Fruit fly (Drosophila melanogaster) whole organism, embryonic: ENCODE measurements around the gene slam.
A peak's percentile ranks its signal among the peaks of the same experiment; 100 is the strongest.

Experiments
- Abd-B ChIP-seq: fragments of 200-800 bp; sonication (Bioruptor generic); optimal IDR thresholded peaks from 2 replicates; lab custom pipeline; 2018; ENCODE audit warnings: missing biosample characterization, mild to moderate bottlenecking, missing genetic modification characterization, moderate library complexity
- Antp ChIP-seq: fragments of 200-800 bp; sonication (Bioruptor generic); optimal IDR thresholded peaks from 3 replicates; lab custom pipeline; 2016; ENCODE audit warnings: missing biosample characterization, missing genetic modification characterization
- BEAF-32 ChIP-seq: fragments of 200-800 bp; sonication (Bioruptor generic); optimal IDR thresholded peaks from 3 replicates; lab custom pipeline; 2017; ENCODE audit warnings: missing biosample characterization, missing genetic modification characterization, mild to moderate bottlenecking, moderate library complexity, missing genetic modification reagents
- C15 ChIP-seq: fragments of 200-800 bp; sonication (Bioruptor generic); IDR thresholded peaks from 3 replicates; pipeline ENCODE4 v1.3.6; 2022; ENCODE audit warnings: missing biosample characterization, missing genetic modification characterization
- CG10209 ChIP-seq: fragments of 200-800 bp; sonication (Bioruptor generic); optimal IDR thresholded peaks from 3 replicates; lab custom pipeline; 2017; ENCODE audit warnings: missing biosample characterization, mild to moderate bottlenecking, missing genetic modification characterization, missing genetic modification reagents
- CG10274 ChIP-seq: fragments of 200-800 bp; sonication (Bioruptor generic); optimal IDR thresholded peaks from 3 replicates; lab custom pipeline; 2017; ENCODE audit warnings: missing biosample characterization, mild to moderate bottlenecking, missing genetic modification characterization
- CG10565 ChIP-seq: fragments of 200-800 bp; sonication (Bioruptor generic); optimal IDR thresholded peaks from 3 replicates; lab custom pipeline; 2016; ENCODE audit warnings: missing biosample characterization, mild to moderate bottlenecking, missing genetic modification characterization
- CG11093 ChIP-seq: fragments of 200-800 bp; sonication (Bioruptor generic); IDR thresholded peaks from 3 replicates; pipeline ENCODE4 v1.3.6; 2022; ENCODE audit warnings: missing biosample characterization, missing genetic modification characterization
- CG11398 ChIP-seq: fragments of 200-800 bp; sonication (Bioruptor generic); optimal IDR thresholded peaks from 2 replicates; lab custom pipeline; 2016; ENCODE audit warnings: missing biosample characterization, missing genetic modification characterization
- CG12104 ChIP-seq: fragments of 200-800 bp; sonication (Bioruptor generic); optimal IDR thresholded peaks from 3 replicates; lab custom pipeline; 2016; ENCODE audit warnings: missing biosample characterization, missing genetic modification characterization
- CG13296 ChIP-seq: fragments of 200-800 bp; sonication (Bioruptor generic); optimal IDR thresholded peaks from 3 replicates; lab custom pipeline; 2018; ENCODE audit warnings: missing biosample characterization, mild to moderate bottlenecking, missing genetic modification characterization
- CG14667 ChIP-seq: fragments of 200-800 bp; sonication (Bioruptor generic); IDR thresholded peaks from 2 replicates; pipeline ENCODE4 v1.3.6; 2022; ENCODE audit warnings: missing biosample characterization, missing genetic modification characterization
- CG15514 ChIP-seq: fragments of 200-800 bp; sonication (Bioruptor generic); optimal IDR thresholded peaks from 3 replicates; lab custom pipeline; 2017; ENCODE audit warnings: missing biosample characterization, missing genetic modification characterization, mild to moderate bottlenecking, moderate library complexity, missing genetic modification reagents
- CG15601 ChIP-seq: fragments of 200-800 bp; sonication (Bioruptor generic); optimal IDR thresholded peaks from 3 replicates; lab custom pipeline; 2019; ENCODE audit warnings: missing biosample characterization, mild to moderate bottlenecking, missing genetic modification characterization, moderate library complexity
- CG17568 ChIP-seq: fragments of 200-800 bp; sonication (Bioruptor generic); optimal IDR thresholded peaks from 2 replicates; lab custom pipeline; 2018; ENCODE audit warnings: missing biosample characterization, mild to moderate bottlenecking, missing genetic modification characterization, moderate library complexity
- CG2712 ChIP-seq: fragments of 200-800 bp; optimal IDR thresholded peaks from 3 replicates; lab custom pipeline; 2019; ENCODE audit warnings: missing biosample characterization, mild to moderate bottlenecking, missing genetic modification characterization, moderate library complexity
- CG31365 ChIP-seq: fragments of 200-800 bp; sonication (Bioruptor generic); optimal IDR thresholded peaks from 2 replicates; lab custom pipeline; 2018; ENCODE audit warnings: missing biosample characterization, mild to moderate bottlenecking, missing genetic modification characterization
- CG3163 ChIP-seq: fragments of 200-800 bp; sonication (Bioruptor generic); optimal IDR thresholded peaks from 3 replicates; lab custom pipeline; 2016; ENCODE audit warnings: missing biosample characterization, missing genetic modification characterization
- CG3838 ChIP-seq: fragments of 200-800 bp; sonication (Bioruptor generic); optimal IDR thresholded peaks from 3 replicates; lab custom pipeline; 2016; ENCODE audit warnings: missing biosample characterization, missing genetic modification characterization
- CG6689 ChIP-seq: fragments of 200-800 bp; sonication (Bioruptor generic); IDR thresholded peaks from 2 replicates; pipeline ENCODE4 v1.3.6; 2022; ENCODE audit warnings: missing biosample characterization, missing genetic modification characterization
- CG7556 ChIP-seq: fragments of 200-800 bp; sonication (Bioruptor generic); optimal IDR thresholded peaks from 2 replicates; lab custom pipeline; 2017; ENCODE audit warnings: missing biosample characterization, mild to moderate bottlenecking, missing genetic modification characterization
- CG7745 ChIP-seq: fragments of 200-800 bp; sonication (Bioruptor generic); optimal IDR thresholded peaks from 2 replicates; lab custom pipeline; 2018; ENCODE audit warnings: missing biosample characterization, mild to moderate bottlenecking, missing genetic modification characterization, moderate library complexity
- CG7786 ChIP-seq: fragments of 200-800 bp; sonication (Bioruptor generic); optimal IDR thresholded peaks from 2 replicates; lab custom pipeline; 2016; ENCODE audit warnings: missing biosample characterization, missing genetic modification characterization
- CG8281 ChIP-seq: fragments of 200-800 bp; sonication (Bioruptor generic); optimal IDR thresholded peaks from 2 replicates; lab custom pipeline; 2018; ENCODE audit warnings: missing biosample characterization, mild to moderate bottlenecking, missing genetic modification characterization, moderate library complexity
- CG8290 ChIP-seq, 3 experiments: fragments of 200-800 bp; sonication (Bioruptor generic); optimal IDR thresholded peaks; 2 replicates each; lab custom pipeline; 2016 to 2019; ENCODE audit warnings: missing biosample characterization in 3 of 3, missing genetic modification characterization in 3 of 3, mild to moderate bottlenecking in 2 of 3, moderate library complexity in 1 of 3
- CG9817 ChIP-seq: fragments of 200-800 bp; sonication (Bioruptor generic); optimal IDR thresholded peaks from 2 replicates; lab custom pipeline; 2018; ENCODE audit warnings: missing biosample characterization, mild to moderate bottlenecking, missing genetic modification characterization, moderate library complexity
- Deaf1 ChIP-seq: fragments of 200-800 bp; optimal IDR thresholded peaks from 3 replicates; lab custom pipeline; 2019; ENCODE audit warnings: missing biosample characterization, mild to moderate bottlenecking, missing genetic modification characterization, moderate library complexity
- Doc3 ChIP-seq: fragments of 200-800 bp; sonication (Bioruptor generic); IDR thresholded peaks from 3 replicates; pipeline ENCODE4 v1.3.6; 2022; ENCODE audit warnings: missing biosample characterization, missing genetic modification characterization; ENCODE audit not compliant: partially characterized antibody
- ERR ChIP-seq: fragments of 200-800 bp; sonication (Bioruptor generic); optimal IDR thresholded peaks from 2 replicates; lab custom pipeline; 2016; ENCODE audit warnings: missing biosample characterization, missing genetic modification characterization
- MESR4 ChIP-seq: fragments of 200-800 bp; sonication (Bioruptor generic); optimal IDR thresholded peaks from 2 replicates; lab custom pipeline; 2018; ENCODE audit warnings: missing biosample characterization, mild to moderate bottlenecking, missing genetic modification characterization, moderate library complexity
- Myb ChIP-seq: fragments of 200-800 bp; sonication (Bioruptor generic); optimal IDR thresholded peaks from 2 replicates; lab custom pipeline; 2016; ENCODE audit warnings: missing biosample characterization, missing genetic modification characterization
- Rfx ChIP-seq: fragments of 200-800 bp; sonication (Bioruptor generic); IDR thresholded peaks from 2 replicates; pipeline ENCODE4 v1.3.6; 2022; ENCODE audit warnings: missing biosample characterization, missing genetic modification characterization
- ash1 ChIP-seq: fragments of 200-800 bp; sonication (Bioruptor generic); optimal IDR thresholded peaks from 2 replicates; lab custom pipeline; 2018; ENCODE audit warnings: missing biosample characterization, mild to moderate bottlenecking, missing genetic modification characterization
- dimm ChIP-seq: fragments of 200-800 bp; sonication (Bioruptor generic); IDR thresholded peaks from 2 replicates; pipeline ENCODE4 v1.3.6; 2022; ENCODE audit warnings: missing biosample characterization, missing genetic modification characterization
- dm ChIP-seq: fragments of 200-800 bp; sonication (Bioruptor generic); optimal IDR thresholded peaks from 3 replicates; lab custom pipeline; 2016; ENCODE audit warnings: missing biosample characterization, missing genetic modification characterization
- ems ChIP-seq: fragments of 200-800 bp; sonication (Bioruptor generic); optimal IDR thresholded peaks from 3 replicates; lab custom pipeline; 2016; ENCODE audit warnings: missing biosample characterization, missing genetic modification characterization
- hbn ChIP-seq: fragments of 200-800 bp; sonication (Bioruptor generic); IDR thresholded peaks from 2 replicates; pipeline ENCODE4 v1.3.6; 2022; ENCODE audit warnings: missing biosample characterization, missing genetic modification characterization; ENCODE audit not compliant: partially characterized antibody
- jigr1 ChIP-seq: fragments of 200-800 bp; sonication (Bioruptor generic); IDR thresholded peaks from 3 replicates; pipeline ENCODE4 v1.3.6; 2022; ENCODE audit warnings: missing biosample characterization, missing genetic modification characterization
- jumu ChIP-seq: fragments of 200-800 bp; sonication (Bioruptor generic); optimal IDR thresholded peaks from 3 replicates; lab custom pipeline; 2016; ENCODE audit warnings: missing biosample characterization, missing genetic modification characterization
- kah ChIP-seq: fragments of 200-800 bp; sonication (Bioruptor generic); optimal IDR thresholded peaks from 2 replicates; lab custom pipeline; 2018; ENCODE audit warnings: missing biosample characterization, mild to moderate bottlenecking, missing genetic modification characterization
- nerfin-1 ChIP-seq: fragments of 200-800 bp; sonication (Bioruptor generic); optimal IDR thresholded peaks from 3 replicates; lab custom pipeline; 2019; ENCODE audit warnings: missing biosample characterization, mild to moderate bottlenecking, missing genetic modification characterization, moderate library complexity
- nom ChIP-seq: fragments of 200-800 bp; sonication (Bioruptor generic); optimal IDR thresholded peaks from 2 replicates; lab custom pipeline; 2017; ENCODE audit warnings: missing biosample characterization, missing genetic modification characterization, mild to moderate bottlenecking, moderate library complexity, missing genetic modification reagents
- rib ChIP-seq: fragments of 200-800 bp; sonication (Bioruptor generic); IDR thresholded peaks from 2 replicates; pipeline ENCODE4 v1.3.6; 2022; ENCODE audit warnings: missing biosample characterization, missing genetic modification characterization
- ro ChIP-seq: fragments of 200-800 bp; sonication (Bioruptor generic); IDR thresholded peaks from 2 replicates; pipeline ENCODE4 v1.3.6; 2022; ENCODE audit warnings: missing biosample characterization, missing genetic modification characterization
- schlank ChIP-seq: fragments of 200-800 bp; sonication (Bioruptor generic); optimal IDR thresholded peaks from 2 replicates; lab custom pipeline; 2018; ENCODE audit warnings: missing biosample characterization, mild to moderate bottlenecking, missing genetic modification characterization
- sna ChIP-seq: fragments of 200-800 bp; sonication (Bioruptor generic); IDR thresholded peaks from 2 replicates; pipeline ENCODE4 v1.3.6; 2022; ENCODE audit warnings: missing biosample characterization, missing genetic modification characterization; ENCODE audit not compliant: partially characterized antibody
- tx ChIP-seq: fragments of 200-800 bp; sonication (Bioruptor generic); optimal IDR thresholded peaks from 2 replicates; lab custom pipeline; 2016; ENCODE audit warnings: missing biosample characterization, missing genetic modification characterization
- wdn ChIP-seq: fragments of 200-800 bp; sonication (Bioruptor generic); IDR thresholded peaks from 2 replicates; pipeline ENCODE4 v1.3.6; 2022; ENCODE audit warnings: missing biosample characterization, missing genetic modification characterization
- wor ChIP-seq: fragments of 200-800 bp; sonication (Bioruptor generic); IDR thresholded peaks from 2 replicates; pipeline ENCODE4 v1.3.6; 2022; ENCODE audit warnings: missing biosample characterization, missing genetic modification characterization

Gene slam

DNA sequence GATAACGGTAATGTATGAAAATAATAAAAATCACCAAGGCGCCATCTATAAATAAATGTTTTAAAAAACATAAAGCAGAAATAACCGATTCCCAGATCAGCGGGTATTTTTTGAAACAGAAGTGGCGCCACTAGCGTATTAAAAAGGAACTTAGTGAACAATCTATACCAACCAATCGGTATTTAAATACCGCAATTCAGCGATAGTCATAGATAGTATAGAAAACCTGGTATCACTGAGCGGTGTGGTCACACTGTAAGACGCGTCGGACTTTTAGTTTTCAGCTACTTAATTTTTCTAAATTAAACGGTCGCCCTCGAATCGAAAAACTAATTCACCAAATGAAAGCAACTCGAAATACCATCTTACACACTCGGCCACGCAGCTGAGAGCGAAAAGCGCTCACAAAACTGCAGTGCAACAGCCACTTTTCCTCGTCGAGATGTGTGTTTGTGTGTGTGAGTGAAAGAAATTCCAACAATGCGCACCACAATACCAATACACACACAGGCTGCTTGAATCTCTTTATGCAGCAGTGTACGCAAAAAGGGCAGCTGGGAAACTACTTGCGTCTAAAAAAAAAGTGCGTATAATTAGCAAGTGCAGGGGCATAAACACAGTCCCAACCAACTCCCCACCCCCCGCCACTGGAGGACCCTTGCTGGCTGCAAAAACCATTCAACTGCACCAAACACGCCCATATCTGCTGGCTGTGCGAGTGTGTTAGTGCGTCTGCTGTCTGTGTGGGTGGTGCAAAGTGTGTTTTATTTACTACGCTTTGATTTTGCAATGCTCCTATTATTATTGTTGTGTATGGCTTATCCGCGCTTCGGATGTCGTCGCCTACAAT, 48.4 kb upstream of the slam start, which contains the start of gene PDZ-GEF (continued):
- TF ChIP-seq nom (GFP tag; lab: Kevin White, UChicago) (no peak), ems (no peak), wor (GFP tag; lab: Robert Waterston, UW) (no peak), kah (no peak), CG31365 (tag; lab: Kevin White, UChicago) (peak; percentile 41), Rfx (GFP tag; lab: Robert Waterston, UW) (peak; percentile 78), CG7556 (no peak), hbn (no peak), jigr1 (GFP tag; lab: Robert Waterston, UW) (no peak), CG10209 (peak; percentile 19), schlank (tag; lab: Kevin White, UChicago) (no peak), CG15601 (peak; percentile 57), CG9817 (tag; lab: Kevin White, UChicago) (peak; percentile 25), CG3838 (GFP tag; lab: Kevin White, UChicago) (no peak), Doc3 (GFP tag; lab: Robert Waterston, UW) (no peak), jumu (GFP tag; lab: Kevin White, UChicago) (peak; percentile 48), rib (GFP tag; lab: Robert Waterston, UW) (no peak), wdn (no peak), CG15514 (GFP tag; lab: Kevin White, UChicago) (no peak), CG7786 (GFP tag; lab: Kevin White, UChicago) (no peak), ro (GFP tag; lab: Robert Waterston, UW) (no peak), tx (GFP tag; lab: Kevin White, UChicago) (peak; percentile 22), nerfin-1 (tag; lab: Kevin White, UChicago) (peak; percentile 99), CG11093 (GFP tag; lab: Robert Waterston, UW) (no peak), CG14667 (GFP tag; lab: Robert Waterston, UW) (no peak), CG17568 (GFP tag; lab: Kevin White, UChicago) (no peak), CG11398 (no peak), Antp (GFP tag; lab: Kevin White, UChicago) (peak; percentile 56), CG8281 (tag; lab: Kevin White, UChicago) (no peak), Myb (peak; percentile 82), CG13296 (no peak), ERR (GFP tag; lab: Kevin White, UChicago) (no peak), CG6689 (GFP tag; lab: Robert Waterston, UW) (peak; percentile 30), CG10565 (no peak), CG3163 (no peak), Deaf1 (tag; lab: Kevin White, UChicago) (peak; percentile 17), MESR4 (GFP tag; lab: Kevin White, UChicago) (peak; percentile 87), dm (GFP tag; lab: Kevin White, UChicago) (peak; percentile 26), CG10274 (no peak), BEAF-32 (peak; percentile 71), CG2712 (tag; lab: Kevin White, UChicago) (peak; percentile 67), CG8290 (GFP tag; optimal IDR thresholded peaks at IDR 0.05; lab: Kevin White, UChicago) (peak; percentile 82), CG8290 (tag; optimal IDR thresholded peaks at IDR 0.05; lab: Kevin White, UChicago) (no peak), C15 (GFP tag; lab: Robert Waterston, UW) (no peak), ash1 (GFP tag; lab: Kevin White, UChicago) (no peak), dimm (GFP tag; lab: Robert Waterston, UW) (no peak), Abd-B (GFP tag; lab: Kevin White, UChicago) (no peak), CG7745 (tag; lab: Kevin White, UChicago) (peak; percentile 15), sna (GFP tag; lab: Robert Waterston, UW) (peak; percentile 57; the same call in 1 of the 2 replicates), CG12104 (GFP tag; lab: Kevin White, UChicago) (peak; percentile 8)
